Worm (Caenorhabditis elegans): ENCODE measurements around the gene B0416.2.

The B0416.2 gene

ce11 chrX:9303422-9303821, 4.5 kb downstream of the B0416.2 start, which contains the start of gene tmc-2:
tmc-2 (plus strand) TSS chrX:9303722.
- TF ChIP-seq snpc-4 (tag; optimal IDR thresholded peaks at IDR 0.05): no peak
- TF ChIP-seq unc-55 (GFP tag; optimal IDR thresholded peaks at IDR 0.05): no peak
- no peak for TF ChIP-seq R02D3.7 (tag; optimal IDR thresholded peaks at IDR 0.05)
- TF ChIP-seq crh-2 (tag; optimal IDR thresholded peaks at IDR 0.05): no peak
- no peak for TF ChIP-seq sma-9 (GFP tag; optimal IDR thresholded peaks at IDR 0.05)
- TF ChIP-seq sma-9 (tag; optimal IDR thresholded peaks at IDR 0.05): no peak
- TF ChIP-seq aly-2 (tag; optimal IDR thresholded peaks at IDR 0.05): no peak
- TF ChIP-seq ztf-1 (GFP tag; conservative IDR thresholded peaks at IDR 0.05): no peak
- no peak for TF ChIP-seq mab-5 (tag; optimal IDR thresholded peaks at IDR 0.05)
- no peak for TF ChIP-seq blmp-1 (tag; optimal IDR thresholded peaks at IDR 0.05; ENCODE audit: insufficient read depth)
- no peak for TF ChIP-seq nhr-12 (tag; optimal IDR thresholded peaks at IDR 0.05)
- no peak for TF ChIP-seq nhr-237 (tag; optimal IDR thresholded peaks at IDR 0.05)
- no peak for TF ChIP-seq F13H6.1 (tag; optimal IDR thresholded peaks at IDR 0.05)
- TF ChIP-seq skn-1 (tag; optimal IDR thresholded peaks at IDR 0.05): no peak
- no peak for TF ChIP-seq nhr-6 (tag; optimal IDR thresholded peaks at IDR 0.05)

ce11 chrX:9311225-9311624, 12.3 kb downstream of the B0416.2 start, which contains the start of gene H29C22.1:
H29C22.1 (minus strand) TSS chrX:9311325.
- TF ChIP-seq nhr-10 (tag; optimal IDR thresholded peaks at IDR 0.05) (no peak), lin-11 (tag; optimal IDR thresholded peaks at IDR 0.05) (no peak), nhr-23 (tag; optimal IDR thresholded peaks at IDR 0.05) (no peak), ama-1 (optimal IDR thresholded peaks at IDR 0.05) (no peak), nhr-129 (tag; optimal IDR thresholded peaks at IDR 0.05) (no peak), ZK546.5 (tag; optimal IDR thresholded peaks at IDR 0.05) (no peak), elt-1 (tag; optimal IDR thresholded peaks at IDR 0.05) (no peak)

ce11 chrX:9314397-9314796, 15.5 kb downstream of the B0416.2 start, which contains the start of gene ttr-38:
ttr-38 (minus strand) TSS chrX:9314497.
- TF ChIP-seq nhr-21 (tag; optimal IDR thresholded peaks at IDR 0.05): no peak
- TF ChIP-seq nhr-11 (tag; optimal IDR thresholded peaks at IDR 0.05): no peak
- TF ChIP-seq gmeb-1 (tag; optimal IDR thresholded peaks at IDR 0.05): no peak

ce11 chrX:9319080-9319479, 20.1 kb downstream of the B0416.2 start, which contains the start of gene npr-7:
npr-7 (minus strand) TSS chrX:9319180.
- TF ChIP-seq unc-62 (GFP tag; optimal IDR thresholded peaks at IDR 0.05) (no peak), nhr-21 (tag; optimal IDR thresholded peaks at IDR 0.05) (no peak), nhr-6 (tag; optimal IDR thresholded peaks at IDR 0.05) (no peak), alr-1 (tag; optimal IDR thresholded peaks at IDR 0.05) (no peak), mdl-1 (tag; optimal IDR thresholded peaks at IDR 0.05) (no peak), blmp-1 (tag; optimal IDR thresholded peaks at IDR 0.05; ENCODE audit: insufficient read depth) (no peak), skn-1 (tag; optimal IDR thresholded peaks at IDR 0.05) (no peak), ZK546.5 (tag; optimal IDR thresholded peaks at IDR 0.05) (no peak), sma-3 (GFP tag; optimal IDR thresholded peaks at IDR 0.05) (no peak), sem-4 (tag; optimal IDR thresholded peaks at IDR 0.05) (no peak), nhr-10 (tag; optimal IDR thresholded peaks at IDR 0.05) (no peak), unc-55 (GFP tag; optimal IDR thresholded peaks at IDR 0.05) (no peak), ztf-4 (tag; optimal IDR thresholded peaks at IDR 0.05) (no peak), elt-3 (tag; optimal IDR thresholded peaks at IDR 0.05) (no peak), unc-39 (tag; optimal IDR thresholded peaks at IDR 0.05) (no peak), ztf-11 (tag; optimal IDR thresholded peaks at IDR 0.05) (no peak), nhr-11 (tag; optimal IDR thresholded peaks at IDR 0.05) (no peak)

ce11 chrX:9324962-9325361, 26.0 kb downstream of the B0416.2 start:
- TF ChIP-seq nhr-11 (tag; optimal IDR thresholded peaks at IDR 0.05) (no peak), ZK546.5 (tag; optimal IDR thresholded peaks at IDR 0.05) (no peak), ztf-4 (tag; optimal IDR thresholded peaks at IDR 0.05) (no peak), dmd-4 (tag; optimal IDR thresholded peaks at IDR 0.05) (no peak), lin-39 (tag; optimal IDR thresholded peaks at IDR 0.05) (no peak), R02D3.7 (tag; optimal IDR thresholded peaks at IDR 0.05) (no peak), nhr-23 (tag; optimal IDR thresholded peaks at IDR 0.05) (no peak), nhr-129 (tag; optimal IDR thresholded peaks at IDR 0.05) (no peak), unc-62 (GFP tag; optimal IDR thresholded peaks at IDR 0.05) (no peak), aly-2 (tag; optimal IDR thresholded peaks at IDR 0.05) (no peak), mab-5 (tag; optimal IDR thresholded peaks at IDR 0.05) (no peak), nhr-25 (tag; optimal IDR thresholded peaks at IDR 0.05) (no peak), nhr-10 (tag; optimal IDR thresholded peaks at IDR 0.05) (no peak), nhr-6 (tag; optimal IDR thresholded peaks at IDR 0.05) (no peak), ama-1 (optimal IDR thresholded peaks at IDR 0.05) (no peak), nhr-12 (tag; optimal IDR thresholded peaks at IDR 0.05) (no peak), ceh-82 (tag; optimal IDR thresholded peaks at IDR 0.05) (no peak), elt-1 (tag; optimal IDR thresholded peaks at IDR 0.05) (no peak), snpc-4 (tag; optimal IDR thresholded peaks at IDR 0.05) (no peak)

Data from whole organism, L2 larva.